Fruit fly (Drosophila melanogaster) whole organism, prepupa: Measurements from ENCODE around the gene Sc2.

Experiments
- CG3919 ChIP-seq: fragments of 200-800 bp; sonication (Bioruptor generic); optimal IDR thresholded peaks from 3 replicates; lab custom pipeline; 2016; ENCODE audit warnings: missing biosample characterization, missing genetic modification characterization
- CG6854 ChIP-seq: fragments of 200-800 bp; sonication (Bioruptor generic); optimal IDR thresholded peaks from 2 replicates; lab custom pipeline; 2017; ENCODE audit warnings: missing biosample characterization, mild to moderate bottlenecking, missing genetic modification characterization
- CG7368 ChIP-seq: fragments of 200-800 bp; sonication (Bioruptor generic); optimal IDR thresholded peaks from 3 replicates; lab custom pipeline; 2016; ENCODE audit warnings: missing biosample characterization, missing genetic modification characterization
- Lpt ChIP-seq: fragments of 200-800 bp; sonication (Bioruptor generic); optimal IDR thresholded peaks from 3 replicates; lab custom pipeline; 2016; ENCODE audit warnings: missing biosample characterization, missing genetic modification characterization
- OdsH ChIP-seq: fragments of 200-800 bp; sonication (Bioruptor generic); optimal IDR thresholded peaks from 3 replicates; lab custom pipeline; 2016; ENCODE audit warnings: missing biosample characterization, missing genetic modification characterization
- dac ChIP-seq: fragments of 200-800 bp; sonication (Bioruptor generic); optimal IDR thresholded peaks from 2 replicates; lab custom pipeline; 2017; ENCODE audit warnings: missing biosample characterization, mild to moderate bottlenecking, missing genetic modification characterization

DNA sequence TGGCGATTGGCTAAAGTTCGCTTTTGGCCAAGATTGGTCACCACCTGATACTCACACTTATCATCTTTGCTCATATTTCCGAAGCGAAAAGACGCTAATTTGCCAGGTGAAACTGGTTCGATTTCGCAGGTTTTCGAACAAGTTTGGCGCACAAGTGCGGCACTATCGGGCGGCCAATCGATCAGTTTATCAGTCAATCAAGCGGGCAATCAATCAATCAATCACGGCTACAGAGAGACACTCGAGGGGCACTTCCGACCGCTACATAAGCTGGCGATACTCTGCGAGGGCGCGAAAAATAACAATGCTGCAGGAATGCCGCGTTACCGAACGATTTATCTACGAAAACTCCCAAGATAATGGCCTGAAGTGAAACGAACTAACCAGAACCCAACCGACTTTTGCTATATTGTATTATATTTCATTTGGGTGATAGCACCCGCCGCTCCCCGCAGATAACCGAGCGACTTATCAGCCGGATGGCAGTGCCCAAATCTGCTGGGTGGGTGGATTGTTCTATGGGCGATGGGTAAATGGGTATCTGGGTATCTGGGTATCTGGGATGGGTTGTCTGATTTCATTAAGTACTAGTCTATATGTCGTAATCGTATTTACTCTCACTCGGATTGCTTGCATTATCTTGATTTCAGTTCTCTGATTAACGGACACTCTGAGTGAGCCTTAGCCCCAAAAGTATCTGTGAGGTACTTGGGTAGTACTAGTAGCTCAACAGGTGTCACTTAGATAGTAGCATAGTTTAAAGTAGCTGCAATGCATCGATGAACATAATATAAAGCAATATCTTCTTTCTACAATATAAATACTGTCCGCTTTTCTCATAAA lies 25.9 kb downstream of the Sc2 start:
- no peak for TF ChIP-seq Lpt (GFP tag; lab: Kevin White, UChicago)
- TF ChIP-seq CG7368 (GFP tag; lab: Kevin White, UChicago): no peak
- TF ChIP-seq OdsH (GFP tag; lab: Kevin White, UChicago): no peak
- no peak for TF ChIP-seq dac (GFP tag; lab: Kevin White, UChicago)
- no peak for TF ChIP-seq CG6854 (GFP tag; lab: Kevin White, UChicago)
- no peak for TF ChIP-seq CG3919 (GFP tag; lab: Kevin White, UChicago)
